Fruit fly (Drosophila melanogaster): ENCODE data around the gene CG17110.

CG17110 gene

DNA sequence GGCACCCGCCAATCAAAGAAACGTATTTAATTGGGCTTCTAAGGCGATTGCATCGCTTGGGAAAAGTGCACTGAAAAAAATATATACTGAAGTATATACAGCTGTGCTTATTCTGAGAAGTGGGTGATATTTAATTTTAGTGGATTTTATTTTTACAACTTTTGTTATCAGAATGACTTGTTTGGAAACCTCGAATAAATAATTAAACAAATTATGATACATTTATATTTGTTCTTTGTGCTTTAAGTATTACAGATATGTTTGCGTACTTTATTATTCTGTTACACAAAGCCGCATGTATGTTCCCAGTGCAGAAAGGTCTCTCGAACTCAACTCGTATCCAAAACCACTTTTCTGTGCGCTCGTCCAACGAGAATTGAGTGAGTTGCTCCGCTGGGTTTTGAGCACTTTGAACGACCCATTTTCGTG, 42.8 kb upstream of the CG17110 start (continued):
- 0 out of 2 replicates have a peak, but pooled peaks have one; percentile 35 for TF ChIP-seq CG43689 (GFP tag; IDR thresholded peaks at IDR 0.05)
- peak; percentile 63 for TF ChIP-seq CG10431 (GFP tag; optimal IDR thresholded peaks at IDR 0.05)
- TF ChIP-seq Rx (GFP tag; IDR thresholded peaks at IDR 0.05): no peak
- no peak for TF ChIP-seq CG33213 (GFP tag; optimal IDR thresholded peaks at IDR 0.05)
- peak; percentile 31 for TF ChIP-seq CG3407 (GFP tag; optimal IDR thresholded peaks at IDR 0.05)
- TF ChIP-seq maf-S (GFP tag; optimal IDR thresholded peaks at IDR 0.05): peak; percentile 50
- peak; percentile 90 for TF ChIP-seq gem (tag; optimal IDR thresholded peaks at IDR 0.05)
- peak; percentile 89 for TF ChIP-seq row (GFP tag; IDR thresholded peaks at IDR 0.05)
- TF ChIP-seq sens-2 (GFP tag; IDR thresholded peaks at IDR 0.05): peak; percentile 6; the same call in 1 of the 2 replicates
- no peak for TF ChIP-seq Myb (GFP tag; optimal IDR thresholded peaks at IDR 0.05)
- TF ChIP-seq E2f1 (GFP tag; IDR thresholded peaks at IDR 0.05): peak; percentile 60
- no peak for TF ChIP-seq CG10565 (GFP tag; optimal IDR thresholded peaks at IDR 0.05)
- peak; percentile 62 for TF ChIP-seq CG1233 (GFP tag; optimal IDR thresholded peaks at IDR 0.05)
- peak; percentile 20 for TF ChIP-seq CG8089 (GFP tag; optimal IDR thresholded peaks at IDR 0.05)
- TF ChIP-seq CG15696 (tag; optimal IDR thresholded peaks at IDR 0.05): peak; percentile 27
- peak; percentile 72 for TF ChIP-seq Meics (GFP tag; optimal IDR thresholded peaks at IDR 0.05)
- TF ChIP-seq ato (GFP tag; IDR thresholded peaks at IDR 0.05; ENCODE audit: partially characterized antibody): no peak
- no peak for TF ChIP-seq pho (GFP tag; optimal IDR thresholded peaks at IDR 0.05)
- peak; percentile 79 for TF ChIP-seq fd3F (GFP tag; optimal IDR thresholded peaks at IDR 0.05)
- TF ChIP-seq gce (GFP tag; IDR thresholded peaks at IDR 0.05): no peak
- TF ChIP-seq prd (optimal IDR thresholded peaks at IDR 0.05): no peak
- peak; percentile 75 for TF ChIP-seq prd (GFP tag; IDR thresholded peaks at IDR 0.05)
- TF ChIP-seq Lim3 (GFP tag; IDR thresholded peaks at IDR 0.05): 0 out of 2 replicates have a peak, but pooled peaks have one; percentile 22
- TF ChIP-seq Dip3 (GFP tag; optimal IDR thresholded peaks at IDR 0.05): no peak
- no peak for TF ChIP-seq CG9609 (GFP tag; optimal IDR thresholded peaks at IDR 0.05)
- TF ChIP-seq Lpt (GFP tag; optimal IDR thresholded peaks at IDR 0.05): no peak
- TF ChIP-seq lov (optimal IDR thresholded peaks at IDR 0.05): no peak
- no peak for TF ChIP-seq lov (GFP tag; IDR thresholded peaks at IDR 0.05)
- TF ChIP-seq BEAF-32 (GFP tag; optimal IDR thresholded peaks at IDR 0.05): no peak
- TF ChIP-seq CG17186 (GFP tag; optimal IDR thresholded peaks at IDR 0.05): no peak
- TF ChIP-seq CG3281 (GFP tag; optimal IDR thresholded peaks at IDR 0.05): peak; percentile 76
- peak; percentile 28 for TF ChIP-seq Atf-2 (GFP tag; optimal IDR thresholded peaks at IDR 0.05)
- 0 out of 2 replicates have a peak, but pooled peaks have one; percentile 36 for TF ChIP-seq wdn (GFP tag; IDR thresholded peaks at IDR 0.05)
- TF ChIP-seq ac (GFP tag; optimal IDR thresholded peaks at IDR 0.05): no peak
- no peak for TF ChIP-seq HLH4C (GFP tag; IDR thresholded peaks at IDR 0.05; ENCODE audit: partially characterized antibody)
- peak; percentile 61; the same call in 1 of the 3 replicates for TF ChIP-seq Aef1 (GFP tag; IDR thresholded peaks at IDR 0.05)
- peak; percentile 74 for TF ChIP-seq Six4 (GFP tag; optimal IDR thresholded peaks at IDR 0.05)
- peak; percentile 57 for TF ChIP-seq zf30C (GFP tag; optimal IDR thresholded peaks at IDR 0.05)
- TF ChIP-seq CG3065 (GFP tag; optimal IDR thresholded peaks at IDR 0.05): no peak
- no peak for TF ChIP-seq her (GFP tag; optimal IDR thresholded peaks at IDR 0.05)
- no peak for TF ChIP-seq Doc3 (GFP tag; IDR thresholded peaks at IDR 0.05; ENCODE audit: partially characterized antibody)
- no peak for TF ChIP-seq btn (GFP tag; optimal IDR thresholded peaks at IDR 0.05)
- no peak for TF ChIP-seq Nf-YA (GFP tag; IDR thresholded peaks at IDR 0.05)
- TF ChIP-seq fu2 (GFP tag; optimal IDR thresholded peaks at IDR 0.05): no peak
- peak; percentile 69 for TF ChIP-seq CG18619 (GFP tag; optimal IDR thresholded peaks at IDR 0.05)
- TF ChIP-seq ap (GFP tag; IDR thresholded peaks at IDR 0.05): peak; percentile 53; the same call in 1 of the 2 replicates
- TF ChIP-seq ind (GFP tag; optimal IDR thresholded peaks at IDR 0.05): peak; percentile 72
- 0 out of 3 replicates have a peak, but pooled peaks have one; percentile 42 for TF ChIP-seq CG11560 (tag; IDR thresholded peaks at IDR 0.05)
- no peak for TF ChIP-seq CG5245 (GFP tag; optimal IDR thresholded peaks at IDR 0.05)
- peak; percentile 81 for TF ChIP-seq CG13296 (GFP tag; optimal IDR thresholded peaks at IDR 0.05)
- peak; percentile 46 for TF ChIP-seq slp2 (GFP tag; optimal IDR thresholded peaks at IDR 0.05)
- peak; percentile 34 for TF ChIP-seq D19B (GFP tag; optimal IDR thresholded peaks at IDR 0.05)

Data from whole organism, embryonic.